Fruit fly (Drosophila melanogaster): ENCODE measurements around the gene inaF-A.

Gene inaF-A

dm6 chrX:11685918-11686640 is 47.6 kb downstream of the inaF-A start (continued):
- TF ChIP-seq Hey (tag; optimal IDR thresholded peaks at IDR 0.05): peak; percentile 15
- TF ChIP-seq sisA (GFP tag; IDR thresholded peaks at IDR 0.05): no peak
- no peak for TF ChIP-seq CG2712 (tag; optimal IDR thresholded peaks at IDR 0.05)
- no peak for TF ChIP-seq CG11456 (GFP tag; IDR thresholded peaks at IDR 0.05)
- TF ChIP-seq gro (GFP tag; optimal IDR thresholded peaks at IDR 0.05): peak; percentile 54
- TF ChIP-seq Nf-YB (GFP tag; optimal IDR thresholded peaks at IDR 0.05): peak; percentile 21
- TF ChIP-seq Bgb (GFP tag; IDR thresholded peaks at IDR 0.05; ENCODE audit: partially characterized antibody): no peak; the same call in 1 of the 2 replicates
- no peak for TF ChIP-seq CG16813 (GFP tag; IDR thresholded peaks at IDR 0.05; ENCODE audit: partially characterized antibody)
- TF ChIP-seq bbx (GFP tag; IDR thresholded peaks at IDR 0.05; ENCODE audit: partially characterized antibody): no peak
- no peak for TF ChIP-seq trem (tag; optimal IDR thresholded peaks at IDR 0.05)
- peak; percentile 26 for TF ChIP-seq CG18619 (GFP tag; optimal IDR thresholded peaks at IDR 0.05)
- peak; percentile 46; the same call in 1 of the 3 replicates for TF ChIP-seq zen2 (GFP tag; IDR thresholded peaks at IDR 0.05; ENCODE audit: partially characterized antibody)
- no peak for TF ChIP-seq ato (GFP tag; IDR thresholded peaks at IDR 0.05; ENCODE audit: partially characterized antibody)
- no peak for TF ChIP-seq CG7786 (GFP tag; optimal IDR thresholded peaks at IDR 0.05)
- TF ChIP-seq dm (GFP tag; optimal IDR thresholded peaks at IDR 0.05): no peak
- TF ChIP-seq run (tag; optimal IDR thresholded peaks at IDR 0.05): peak; percentile 29
- peak; percentile 71 for TF ChIP-seq caup (GFP tag; optimal IDR thresholded peaks at IDR 0.05; ENCODE audit: severe bottlenecking)
- TF ChIP-seq az2 (GFP tag; optimal IDR thresholded peaks at IDR 0.05): no peak
- TF ChIP-seq mam (GFP tag; optimal IDR thresholded peaks at IDR 0.05): no peak
- TF ChIP-seq CG14710 (tag; optimal IDR thresholded peaks at IDR 0.05): no peak
- no peak for TF ChIP-seq H2.0 (GFP tag; IDR thresholded peaks at IDR 0.05)
- no peak for TF ChIP-seq CG33557 (GFP tag; optimal IDR thresholded peaks at IDR 0.05)
- TF ChIP-seq twi (tag; optimal IDR thresholded peaks at IDR 0.05): no peak
- TF ChIP-seq chinmo (GFP tag; IDR thresholded peaks at IDR 0.05; ENCODE audit: partially characterized antibody): peak; percentile 87; the same call in 2 of the 4 replicates
- peak; percentile 53 for TF ChIP-seq CG1832 (GFP tag; optimal IDR thresholded peaks at IDR 0.05)
- TF ChIP-seq CG13287 (GFP tag; IDR thresholded peaks at IDR 0.05; ENCODE audit: partially characterized antibody): peak; percentile 35
- peak; percentile 34 for TF ChIP-seq tap (tag; optimal IDR thresholded peaks at IDR 0.05)
- TF ChIP-seq da (GFP tag; optimal IDR thresholded peaks at IDR 0.05): no peak
- peak; percentile 50 for TF ChIP-seq HHEX (GFP tag; optimal IDR thresholded peaks at IDR 0.05)
- TF ChIP-seq CG11696 (GFP tag; IDR thresholded peaks at IDR 0.05): peak; percentile 40; the same call in 1 of the 2 replicates
- TF ChIP-seq dan (GFP tag; IDR thresholded peaks at IDR 0.05): no peak
- no peak for TF ChIP-seq Dref (GFP tag; IDR thresholded peaks at IDR 0.05)
- no peak for TF ChIP-seq toy (GFP tag; IDR thresholded peaks at IDR 0.05)
- peak; percentile 71 for TF ChIP-seq MTF-1 (GFP tag; optimal IDR thresholded peaks at IDR 0.05; ENCODE audit: borderline replicate concordance)
- no peak for TF ChIP-seq B-H1 (GFP tag; IDR thresholded peaks at IDR 0.05)
- no peak for TF ChIP-seq CoRest (tag; optimal IDR thresholded peaks at IDR 0.05)
- peak; percentile 33 for TF ChIP-seq CG11398 (GFP tag; optimal IDR thresholded peaks at IDR 0.05)
- TF ChIP-seq trh (GFP tag; optimal IDR thresholded peaks at IDR 0.05): no peak
- no peak for TF ChIP-seq rib (GFP tag; IDR thresholded peaks at IDR 0.05)
- TF ChIP-seq Neu2 (GFP tag; optimal IDR thresholded peaks at IDR 0.05; ENCODE audit: borderline replicate concordance): no peak
- TF ChIP-seq Asciz (GFP tag; optimal IDR thresholded peaks at IDR 0.05): peak; percentile 39
- TF ChIP-seq CG16779 (GFP tag; IDR thresholded peaks at IDR 0.05): no peak
- TF ChIP-seq CG12071 (GFP tag; optimal IDR thresholded peaks at IDR 0.05): peak; percentile 76
- no peak for TF ChIP-seq CG6175 (GFP tag; IDR thresholded peaks at IDR 0.05)
- peak; percentile 51 for TF ChIP-seq kah (GFP tag; optimal IDR thresholded peaks at IDR 0.05)
- TF ChIP-seq slou (GFP tag; optimal IDR thresholded peaks at IDR 0.05): no peak
- peak; percentile 30 for TF ChIP-seq gcm (GFP tag; optimal IDR thresholded peaks at IDR 0.05)
- no peak for TF ChIP-seq Dip3 (GFP tag; optimal IDR thresholded peaks at IDR 0.05)
- no peak for TF ChIP-seq CG2116 (GFP tag; optimal IDR thresholded peaks at IDR 0.05)

Measured in whole organism, embryonic.